Fruit fly (Drosophila melanogaster) whole organism, embryonic: ENCODE measurements around the gene RabX6.

Source experiments
- B-H2 ChIP-seq: fragments of 200-800 bp; sonication (Bioruptor generic); optimal IDR thresholded peaks from 2 replicates; lab custom pipeline; 2018; ENCODE audit warnings: missing biosample characterization, mild to moderate bottlenecking, missing genetic modification characterization
- CG1024 ChIP-seq: fragments of 200-800 bp; sonication (Bioruptor generic); IDR thresholded peaks from 2 replicates; pipeline ENCODE4 v1.3.6; 2022; ENCODE audit warnings: missing biosample characterization, missing genetic modification characterization
- CG10565 ChIP-seq: fragments of 200-800 bp; sonication (Bioruptor generic); optimal IDR thresholded peaks from 3 replicates; lab custom pipeline; 2016; ENCODE audit warnings: missing biosample characterization, mild to moderate bottlenecking, missing genetic modification characterization
- CG11696 ChIP-seq: fragments of 200-800 bp; sonication (Bioruptor generic); IDR thresholded peaks from 2 replicates; pipeline ENCODE4 v1.3.6; 2022; ENCODE audit warnings: missing biosample characterization, missing genetic modification characterization
- CG17385 ChIP-seq: fragments of 200-800 bp; sonication (Bioruptor generic); optimal IDR thresholded peaks from 3 replicates; lab custom pipeline; 2018; ENCODE audit warnings: missing biosample characterization, mild to moderate bottlenecking, missing genetic modification characterization
- CG1792 ChIP-seq: fragments of 200-800 bp; sonication (Bioruptor generic); optimal IDR thresholded peaks from 2 replicates; lab custom pipeline; 2016; ENCODE audit warnings: missing biosample characterization, missing genetic modification characterization
- CG18011 ChIP-seq: fragments of 200-800 bp; sonication (Bioruptor generic); optimal IDR thresholded peaks from 2 replicates; lab custom pipeline; 2017; ENCODE audit warnings: missing biosample characterization, missing genetic modification characterization, mild to moderate bottlenecking, moderate library complexity, missing genotype
- CG3163 ChIP-seq: fragments of 200-800 bp; sonication (Bioruptor generic); optimal IDR thresholded peaks from 3 replicates; lab custom pipeline; 2016; ENCODE audit warnings: missing biosample characterization, missing genetic modification characterization
- CG4404 ChIP-seq: fragments of 200-800 bp; sonication (Bioruptor generic); IDR thresholded peaks from 2 replicates; pipeline ENCODE4 v1.3.6; 2022; ENCODE audit warnings: missing biosample characterization, missing genetic modification characterization
- CG6689 ChIP-seq: fragments of 200-800 bp; sonication (Bioruptor generic); IDR thresholded peaks from 2 replicates; pipeline ENCODE4 v1.3.6; 2022; ENCODE audit warnings: missing biosample characterization, missing genetic modification characterization
- CG6813 ChIP-seq: fragments of 200-800 bp; sonication (Bioruptor generic); optimal IDR thresholded peaks from 2 replicates; lab custom pipeline; 2017; ENCODE audit warnings: missing biosample characterization, missing genetic modification characterization, mild to moderate bottlenecking, moderate library complexity, missing genetic modification reagents
- CG7963 ChIP-seq: fragments of 200-800 bp; sonication (Bioruptor generic); IDR thresholded peaks from 3 replicates; pipeline ENCODE4 v1.3.6; 2022; ENCODE audit warnings: missing biosample characterization, missing genetic modification characterization; ENCODE audit not compliant: partially characterized antibody
- Doc3 ChIP-seq: fragments of 200-800 bp; sonication (Bioruptor generic); IDR thresholded peaks from 3 replicates; pipeline ENCODE4 v1.3.6; 2022; ENCODE audit warnings: missing biosample characterization, missing genetic modification characterization; ENCODE audit not compliant: partially characterized antibody
- Drgx ChIP-seq: fragments of 200-800 bp; sonication (Bioruptor generic); IDR thresholded peaks from 2 replicates; pipeline ENCODE4 v1.3.6; 2022; ENCODE audit warnings: missing biosample characterization, missing genetic modification characterization
- E2f2 ChIP-seq: fragments of 200-800 bp; sonication (Bioruptor generic); IDR thresholded peaks from 2 replicates; pipeline ENCODE4 v1.3.6; 2022; ENCODE audit warnings: missing biosample characterization, missing genetic modification characterization
- ERR ChIP-seq: fragments of 200-800 bp; sonication (Bioruptor generic); optimal IDR thresholded peaks from 2 replicates; lab custom pipeline; 2016; ENCODE audit warnings: missing biosample characterization, missing genetic modification characterization
- Hmr ChIP-seq: fragments of 200-800 bp; sonication (Bioruptor generic); optimal IDR thresholded peaks from 3 replicates; lab custom pipeline; 2017; ENCODE audit warnings: mild to moderate bottlenecking, missing biosample characterization, missing genetic modification reagents, missing genetic modification characterization
- Hr78 ChIP-seq, 2 experiments: fragments of 200-800 bp in 1 of 2; fragments of >200 bp in 1 of 2; sonication (Bioruptor generic) in 1 of 2; optimal IDR thresholded peaks; 2 replicates each; lab custom pipeline; 2017 to 2019; ENCODE audit warnings: missing biosample characterization in 2 of 2, missing genetic modification characterization in 2 of 2, mild to moderate bottlenecking in 1 of 2, moderate library complexity in 1 of 2
- Med ChIP-seq: fragments of 200-800 bp; sonication (Bioruptor generic); peaks from one replicate; lab custom pipeline; 2016; ENCODE audit warnings: missing biosample characterization, missing genetic modification characterization, mild to moderate bottlenecking, inconsistent platforms, moderate library complexity
- Mes4 ChIP-seq: fragments of 200-800 bp; sonication (Bioruptor generic); optimal IDR thresholded peaks from 2 replicates; lab custom pipeline; 2016; ENCODE audit warnings: missing biosample characterization, missing genetic modification characterization
- NC2α ChIP-seq: fragments of 200-800 bp; sonication (Bioruptor generic); optimal IDR thresholded peaks from 2 replicates; lab custom pipeline; 2016; ENCODE audit warnings: missing biosample characterization, missing genetic modification characterization
- NK7.1 ChIP-seq: fragments of 200-800 bp; sonication (Bioruptor generic); optimal IDR thresholded peaks from 3 replicates; lab custom pipeline; 2016; ENCODE audit warnings: missing biosample characterization, missing genetic modification characterization
- Pdp1 ChIP-seq, 2 experiments: fragments of 200-800 bp; sonication (Bioruptor generic); optimal IDR thresholded peaks; 3 replicates each; lab custom pipeline; 2016; ENCODE audit warnings: missing biosample characterization in 2 of 2, missing genetic modification characterization in 2 of 2, mild to moderate bottlenecking in 1 of 2, moderate library complexity in 1 of 2
- Ptx1 ChIP-seq: fragments of 200-800 bp; sonication (Bioruptor generic); IDR thresholded peaks from 2 replicates; pipeline ENCODE4 v1.3.6; 2022; ENCODE audit warnings: missing biosample characterization, missing genetic modification characterization
- Sry-δ ChIP-seq: fragments of 200-800 bp; sonication (Bioruptor generic); optimal IDR thresholded peaks from 2 replicates; lab custom pipeline; 2016; ENCODE audit warnings: missing biosample characterization, missing genetic modification characterization
- Tbp ChIP-seq: fragments of >200 bp; optimal IDR thresholded peaks from 2 replicates; lab custom pipeline; 2018; ENCODE audit warnings: missing biosample characterization, missing genetic modification characterization
- Trl ChIP-seq, 3 experiments: fragments of >200 bp in 2 of 3; fragments of 200-800 bp in 1 of 3; sonication (Bioruptor generic) in 1 of 3; optimal IDR thresholded peaks; 2 replicates in 1 of 3; 3 replicates in 2 of 3; lab custom pipeline; 2016 to 2017; ENCODE audit warnings: missing biosample characterization in 1 of 3, missing genetic modification characterization in 1 of 3
- Xrp1 ChIP-seq: fragments of 200-800 bp; sonication (Bioruptor generic); IDR thresholded peaks from 2 replicates; pipeline ENCODE4 v1.3.6; 2022; ENCODE audit warnings: missing biosample characterization, missing genetic modification characterization
- aop ChIP-seq: fragments of 200-800 bp; sonication (Bioruptor generic); IDR thresholded peaks from 2 replicates; pipeline ENCODE4 v1.3.6; 2022; ENCODE audit warnings: missing biosample characterization, missing genetic modification characterization
- cg ChIP-seq: fragments of 200-800 bp; sonication (Bioruptor generic); optimal IDR thresholded peaks from 3 replicates; lab custom pipeline; 2019; ENCODE audit warnings: missing biosample characterization, mild to moderate bottlenecking, missing genetic modification characterization, moderate library complexity
- chn ChIP-seq: fragments of 200-800 bp; sonication (Bioruptor generic); optimal IDR thresholded peaks from 2 replicates; lab custom pipeline; 2016; ENCODE audit warnings: missing biosample characterization, missing genetic modification characterization
- danr ChIP-seq: fragments of 200-800 bp; sonication (Bioruptor generic); IDR thresholded peaks from 2 replicates; pipeline ENCODE4 v1.3.6; 2022; ENCODE audit warnings: missing biosample characterization, missing genetic modification characterization
- dm ChIP-seq: fragments of 200-800 bp; sonication (Bioruptor generic); optimal IDR thresholded peaks from 3 replicates; lab custom pipeline; 2016; ENCODE audit warnings: missing biosample characterization, missing genetic modification characterization
- esg ChIP-seq: fragments of 200-800 bp; sonication (Bioruptor generic); conservative IDR thresholded peaks from 2 replicates; pipeline ENCODE4 v1.3.6; 2022; ENCODE audit warnings: missing biosample characterization, missing genetic modification characterization
- ewg ChIP-seq: fragments of 200-800 bp; sonication (Bioruptor generic); optimal IDR thresholded peaks from 3 replicates; lab custom pipeline; 2017; ENCODE audit warnings: mild to moderate bottlenecking, missing biosample characterization, missing genetic modification reagents, missing genetic modification characterization
- gfzf ChIP-seq: fragments of 200-800 bp; sonication (Bioruptor generic); optimal IDR thresholded peaks from 2 replicates; lab custom pipeline; 2016; ENCODE audit warnings: missing biosample characterization, mild to moderate bottlenecking, missing genetic modification characterization, moderate library complexity
- gro ChIP-seq: fragments of 200-800 bp; sonication (Bioruptor generic); optimal IDR thresholded peaks from 2 replicates; lab custom pipeline; 2016; ENCODE audit warnings: missing biosample characterization, missing genetic modification characterization
- ham ChIP-seq: fragments of 200-800 bp; sonication (Bioruptor generic); IDR thresholded peaks from 2 replicates; pipeline ENCODE4 v1.3.6; 2022; ENCODE audit warnings: missing biosample characterization, missing genetic modification characterization
- maf-S ChIP-seq: fragments of 200-800 bp; sonication (Bioruptor generic); optimal IDR thresholded peaks from 2 replicates; lab custom pipeline; 2016; ENCODE audit warnings: missing biosample characterization, missing genetic modification characterization
- mam ChIP-seq: fragments of 200-800 bp; sonication (Bioruptor generic); optimal IDR thresholded peaks from 3 replicates; lab custom pipeline; 2016; ENCODE audit warnings: missing biosample characterization, missing genetic modification characterization
- nerfin-1 ChIP-seq: fragments of 200-800 bp; sonication (Bioruptor generic); optimal IDR thresholded peaks from 3 replicates; lab custom pipeline; 2019; ENCODE audit warnings: missing biosample characterization, mild to moderate bottlenecking, missing genetic modification characterization, moderate library complexity
- nom ChIP-seq: fragments of 200-800 bp; sonication (Bioruptor generic); optimal IDR thresholded peaks from 2 replicates; lab custom pipeline; 2017; ENCODE audit warnings: missing biosample characterization, missing genetic modification characterization, mild to moderate bottlenecking, moderate library complexity, missing genetic modification reagents
- pros ChIP-seq: fragments of 200-800 bp; sonication (Bioruptor generic); optimal IDR thresholded peaks from 3 replicates; lab custom pipeline; 2019; ENCODE audit warnings: missing biosample characterization, mild to moderate bottlenecking, missing genetic modification characterization, moderate library complexity
- run ChIP-seq: fragments of 200-800 bp; sonication (Bioruptor generic); optimal IDR thresholded peaks from 3 replicates; lab custom pipeline; 2018; ENCODE audit warnings: missing biosample characterization, mild to moderate bottlenecking, missing genetic modification characterization
- sisA ChIP-seq: fragments of 200-800 bp; sonication (Bioruptor generic); IDR thresholded peaks from 2 replicates; pipeline ENCODE4 v1.3.6; 2022; ENCODE audit warnings: missing biosample characterization, missing genetic modification characterization
- sqz ChIP-seq: fragments of 200-800 bp; sonication (Bioruptor generic); optimal IDR thresholded peaks from 3 replicates; lab custom pipeline; 2018; ENCODE audit warnings: missing biosample characterization, mild to moderate bottlenecking, missing genetic modification characterization
- tll ChIP-seq, 2 experiments: fragments of 200-800 bp in 1 of 2; fragments of >200 bp in 1 of 2; sonication (Bioruptor generic) in 1 of 2; optimal IDR thresholded peaks; 2 replicates each; lab custom pipeline; 2017 to 2019; ENCODE audit warnings: missing biosample characterization in 2 of 2, missing genetic modification characterization in 2 of 2, mild to moderate bottlenecking in 1 of 2, moderate library complexity in 1 of 2
- vfl ChIP-seq: fragments of 200-800 bp; sonication (Bioruptor generic); optimal IDR thresholded peaks from 2 replicates; lab custom pipeline; 2016; ENCODE audit warnings: missing biosample characterization, missing genetic modification characterization
- zen ChIP-seq: fragments of 200-800 bp; sonication (Bioruptor generic); optimal IDR thresholded peaks from 3 replicates; lab custom pipeline; 2018; ENCODE audit warnings: missing biosample characterization, mild to moderate bottlenecking, missing genetic modification characterization, moderate library complexity

The RabX6 gene

dm6 chr3L:681793-682369 lies 8.4 kb upstream of the RabX6 start (continued):
- TF ChIP-seq CG6813 = peak; percentile 45
- no peak for TF ChIP-seq run (tag; lab: Kevin White, UChicago)
- TF ChIP-seq Sry-δ (GFP tag; lab: Kevin White, UChicago) = peak; percentile 53
- TF ChIP-seq dm (GFP tag; lab: Kevin White, UChicago) = peak; percentile 59
- TF ChIP-seq CG1024 (GFP tag; lab: Robert Waterston, UW) = no peak
- TF ChIP-seq esg (GFP tag; lab: Robert Waterston, UW) = no peak
- TF ChIP-seq nerfin-1 = peak; percentile 61
- no peak for TF ChIP-seq CG10565 (GFP tag; lab: Kevin White, UChicago)
- TF ChIP-seq Doc3 (GFP tag; lab: Robert Waterston, UW) = 0 out of 3 replicates have a peak, but pooled peaks have one; percentile 20
- no peak for TF ChIP-seq danr
- TF ChIP-seq CG18011 = peak; percentile 32
- TF ChIP-seq sisA (GFP tag; lab: Robert Waterston, UW) = no peak
- no peak for TF ChIP-seq NK7.1 (GFP tag; lab: Kevin White, UChicago)
- no peak for TF ChIP-seq CG7963 (GFP tag; lab: Robert Waterston, UW)
- TF ChIP-seq ham (GFP tag; lab: Robert Waterston, UW) = no peak
- no peak for TF ChIP-seq Tbp (GFP tag; lab: Kevin White, UChicago)
- peak; percentile 27 for TF ChIP-seq maf-S (GFP tag; lab: Kevin White, UChicago)
- TF ChIP-seq vfl = peak; percentile 33
- TF ChIP-seq Ptx1 (GFP tag; lab: Robert Waterston, UW) = no peak
- TF ChIP-seq CG4404 = 0 out of 2 replicates have a peak, but pooled peaks have one; percentile 18

- TF ChIP-seq Drgx (GFP tag; lab: Robert Waterston, UW) (0 out of 2 replicates have a peak, but pooled peaks have one; percentile 19), nom (GFP tag; lab: Kevin White, UChicago) (peak; percentile 9), CG17385 (GFP tag; lab: Kevin White, UChicago) (peak; percentile 36), NC2α (no peak), mam (peak; percentile 15), pros (GFP tag; lab: Kevin White, UChicago) (no peak), CG3163 (GFP tag; lab: Kevin White, UChicago) (peak; percentile 95), Hr78 (GFP tag; optimal IDR thresholded peaks at IDR 0.05; lab: Kevin White, UChicago) (peak in 1 of 2 experiments; percentile 99), gro (GFP tag; lab: Kevin White, UChicago) (peak; percentile 7), ERR (GFP tag; lab: Kevin White, UChicago) (peak; percentile 18), aop (GFP tag; lab: Robert Waterston, UW) (peak; percentile 14; the same call in 1 of the 2 replicates), cg (GFP tag; lab: Kevin White, UChicago) (peak; percentile 67), B-H2 (GFP tag; lab: Kevin White, UChicago) (no peak), sqz (GFP tag; lab: Kevin White, UChicago) (peak; percentile 38), CG1792 (GFP tag; lab: Kevin White, UChicago) (no peak), Trl (optimal IDR thresholded peaks at IDR 0.05; lab: Kevin White, UChicago) (peak; percentile 65 to 75), Trl (GFP tag; optimal IDR thresholded peaks at IDR 0.05; lab: Kevin White, UChicago) (no peak), Med (peak; percentile 46), chn (GFP tag; lab: Kevin White, UChicago) (no peak), CG11696 (GFP tag; lab: Robert Waterston, UW) (peak; percentile 91), zen (peak; percentile 34), Pdp1 (GFP tag; optimal IDR thresholded peaks at IDR 0.05; lab: Kevin White, UChicago) (peak in 1 of 2 experiments; percentile 58), tll (GFP tag; optimal IDR thresholded peaks at IDR 0.05; lab: Kevin White, UChicago) (no peak), gfzf (peak; percentile 51), E2f2 (GFP tag; lab: Robert Waterston, UW) (0 out of 2 replicates have a peak, but pooled peaks have one; percentile 5), ewg (peak; percentile 75), Mes4 (GFP tag; lab: Kevin White, UChicago) (no peak), Xrp1 (GFP tag; lab: Robert Waterston, UW) (0 out of 2 replicates have a peak, but pooled peaks have one; percentile 11), Hmr (GFP tag; lab: Kevin White, UChicago) (no peak), CG6689 (GFP tag; lab: Robert Waterston, UW) (0 out of 2 replicates have a peak, but pooled peaks have one; percentile 5)
These were observed 7.9 kb upstream of the RabX6 start, which contains the start of gene CG3386 for dm6 chr3L:682420-682882. Gene CG3386, minus strand, starts transcription at chr3L:682470.
